Fruit fly (Drosophila melanogaster): ENCODE measurements around the gene Bdp1.

Bdp1 gene

DNA sequence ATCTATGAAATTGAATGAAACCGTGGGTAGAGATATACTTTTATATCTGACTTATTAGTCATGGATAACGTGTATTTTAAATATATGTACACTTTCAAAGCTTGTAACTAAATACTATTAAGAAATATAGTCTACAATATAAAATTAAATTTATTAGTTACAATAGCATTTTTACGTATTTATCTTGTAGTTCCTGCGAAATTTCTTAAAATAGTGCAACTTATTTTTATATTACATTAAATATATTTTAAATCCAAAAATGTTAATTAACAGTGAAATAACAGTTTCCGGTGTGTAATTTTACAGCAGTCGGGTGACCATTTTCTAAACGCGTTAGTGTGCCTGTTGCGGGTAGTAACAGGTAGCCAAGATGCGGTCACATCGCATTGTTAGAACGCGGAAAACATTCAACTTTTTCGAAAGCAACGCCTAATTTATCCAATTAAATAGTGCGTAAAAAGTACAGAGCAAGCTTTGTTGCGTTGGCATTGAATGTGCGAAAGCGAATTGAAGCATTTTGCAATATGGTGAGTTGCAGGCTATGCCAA, 25.0 kb upstream of the Bdp1 start, which contains the start of the genes CG10859 and CG7110:
TSS of gene CG10859 (minus strand) at position 51 of the 548 bp plus-strand sequence.
TSS of gene CG7110 (plus strand) at position 378 of the 548 bp plus-strand sequence.
- TF ChIP-seq HLH106 (tag; optimal IDR thresholded peaks at IDR 0.05): peak; percentile 20
- no peak for TF ChIP-seq N (GFP tag; optimal IDR thresholded peaks at IDR 0.05)
- no peak for TF ChIP-seq sv (GFP tag; optimal IDR thresholded peaks at IDR 0.05)
- peak; percentile 31 for TF ChIP-seq dmrt93B (GFP tag; optimal IDR thresholded peaks at IDR 0.05)
- peak; percentile 48 for TF ChIP-seq sage (GFP tag; optimal IDR thresholded peaks at IDR 0.05)
- peak; percentile 21 for TF ChIP-seq h (GFP tag; optimal IDR thresholded peaks at IDR 0.05)
- peak; percentile 38 for TF ChIP-seq rgr (GFP tag; optimal IDR thresholded peaks at IDR 0.05)
- TF ChIP-seq ey (GFP tag; optimal IDR thresholded peaks at IDR 0.05): no peak
- peak; percentile 21 for TF ChIP-seq Myc (optimal IDR thresholded peaks at IDR 0.05)
- TF ChIP-seq tai (GFP tag; optimal IDR thresholded peaks at IDR 0.05): no peak
- peak; percentile 62 for TF ChIP-seq Sp1 (GFP tag; optimal IDR thresholded peaks at IDR 0.05)
- peak in 1 of 2 experiments; percentile 0 for TF ChIP-seq foxo (GFP tag; optimal IDR thresholded peaks at IDR 0.05)
- peak; percentile 42 for TF ChIP-seq CG9705 (GFP tag; optimal IDR thresholded peaks at IDR 0.05)

DNA sequence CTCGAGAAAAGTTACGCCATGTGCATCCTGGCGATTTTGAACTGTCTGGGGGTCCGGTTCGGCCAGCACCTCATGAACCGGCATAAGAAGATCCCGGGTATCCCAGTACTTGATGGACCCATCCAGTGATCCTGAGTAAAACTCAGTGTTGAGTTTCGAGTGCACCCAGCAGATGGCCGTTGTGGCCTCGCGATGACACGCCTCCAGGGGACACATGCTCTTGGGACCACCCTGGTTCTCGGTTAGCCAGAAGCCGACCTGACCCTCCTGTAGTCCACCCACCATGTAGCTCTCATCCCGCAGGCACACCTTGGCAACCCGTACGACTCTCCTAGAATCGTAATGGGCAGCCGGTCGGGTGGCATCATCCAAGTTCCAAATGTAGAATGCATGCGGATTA, 23.7 kb upstream of the Bdp1 start:
- TF ChIP-seq dsf (GFP tag; optimal IDR thresholded peaks at IDR 0.05; ENCODE audit: borderline replicate concordance) (no peak), Sp1 (GFP tag; optimal IDR thresholded peaks at IDR 0.05) (no peak), pan (optimal IDR thresholded peaks at IDR 0.05) (no peak), tai (GFP tag; optimal IDR thresholded peaks at IDR 0.05) (no peak), dmrt93B (GFP tag; optimal IDR thresholded peaks at IDR 0.05) (no peak), Rel (GFP tag; optimal IDR thresholded peaks at IDR 0.05) (no peak), Rel (tag; optimal IDR thresholded peaks at IDR 0.05) (no peak), Mio (GFP tag; optimal IDR thresholded peaks at IDR 0.05) (no peak), Hr78 (GFP tag; optimal IDR thresholded peaks at IDR 0.05) (no peak), foxo (GFP tag; optimal IDR thresholded peaks at IDR 0.05) (no peak)

- TF ChIP-seq pan (optimal IDR thresholded peaks at IDR 0.05) (no peak), usp (GFP tag; optimal IDR thresholded peaks at IDR 0.05) (no peak), lola (GFP tag; optimal IDR thresholded peaks at IDR 0.05) (no peak), dl (GFP tag; optimal IDR thresholded peaks at IDR 0.05; ENCODE audit: insufficient read depth in 1 of 2, partially characterized antibody in 2 of 2) (no peak), ey (GFP tag; optimal IDR thresholded peaks at IDR 0.05) (no peak), sv (GFP tag; optimal IDR thresholded peaks at IDR 0.05) (no peak), Mio (GFP tag; optimal IDR thresholded peaks at IDR 0.05) (no peak), psq (GFP tag; optimal IDR thresholded peaks at IDR 0.05) (no peak), dmrt93B (GFP tag; optimal IDR thresholded peaks at IDR 0.05) (no peak), Hr78 (GFP tag; optimal IDR thresholded peaks at IDR 0.05) (no peak), CG9705 (GFP tag; optimal IDR thresholded peaks at IDR 0.05) (no peak), Dfd (GFP tag; optimal IDR thresholded peaks at IDR 0.05) (no peak), Abd-B (GFP tag; optimal IDR thresholded peaks at IDR 0.05) (no peak), fru (GFP tag; optimal IDR thresholded peaks at IDR 0.05) (no peak), Hnf4 (GFP tag; optimal IDR thresholded peaks at IDR 0.05) (no peak), OdsH (GFP tag; optimal IDR thresholded peaks at IDR 0.05) (no peak), dsf (GFP tag; optimal IDR thresholded peaks at IDR 0.05; ENCODE audit: borderline replicate concordance) (no peak)
Measured at dm6 chr2L:13396084-13396483, 22.4 kb upstream of the Bdp1 start, which contains the start of gene CG16957. CG16957 (minus strand) TSS chr2L:13396184.

dm6 chr2L:13394903-13395302, 21.2 kb upstream of the Bdp1 start, which contains the start of gene RpL24:
RpL24 (minus strand) TSS chr2L:13395131.
- TF ChIP-seq dsf (GFP tag; optimal IDR thresholded peaks at IDR 0.05; ENCODE audit: borderline replicate concordance): peak; percentile 27
- TF ChIP-seq CG9705 (GFP tag; optimal IDR thresholded peaks at IDR 0.05): peak; percentile 93
- TF ChIP-seq jim (GFP tag; optimal IDR thresholded peaks at IDR 0.05): no peak
- TF ChIP-seq psq (GFP tag; optimal IDR thresholded peaks at IDR 0.05): peak; percentile 74
- no peak for TF ChIP-seq Hr78 (GFP tag; optimal IDR thresholded peaks at IDR 0.05)
- peak; percentile 69 for TF ChIP-seq ey (GFP tag; optimal IDR thresholded peaks at IDR 0.05)
- peak; percentile 76 for TF ChIP-seq HLH106 (tag; optimal IDR thresholded peaks at IDR 0.05)
- TF ChIP-seq Hr83 (GFP tag; optimal IDR thresholded peaks at IDR 0.05; ENCODE audit: poor library complexity, severe bottlenecking): peak; percentile 92
- peak; percentile 75 for TF ChIP-seq Mio (GFP tag; optimal IDR thresholded peaks at IDR 0.05)
- peak; percentile 87 for TF ChIP-seq dmrt93B (GFP tag; optimal IDR thresholded peaks at IDR 0.05)
- no peak for TF ChIP-seq brk (GFP tag; optimal IDR thresholded peaks at IDR 0.05)
- TF ChIP-seq Rel (GFP tag; optimal IDR thresholded peaks at IDR 0.05): peak; percentile 61
- peak; percentile 69 for TF ChIP-seq Rel (tag; optimal IDR thresholded peaks at IDR 0.05)
- TF ChIP-seq Myc (optimal IDR thresholded peaks at IDR 0.05): peak; percentile 77
- TF ChIP-seq sage (GFP tag; optimal IDR thresholded peaks at IDR 0.05): peak; percentile 87
- peak; percentile 91 for TF ChIP-seq h (GFP tag; optimal IDR thresholded peaks at IDR 0.05)
- peak; percentile 91 for TF ChIP-seq Sp1 (GFP tag; optimal IDR thresholded peaks at IDR 0.05)
- TF ChIP-seq woc (GFP tag; optimal IDR thresholded peaks at IDR 0.05): peak; percentile 53
- no peak for TF ChIP-seq CrebA (GFP tag; optimal IDR thresholded peaks at IDR 0.05; ENCODE audit: borderline replicate concordance)
- peak; percentile 90 for TF ChIP-seq br (GFP tag; optimal IDR thresholded peaks at IDR 0.05)
- peak; percentile 96 for TF ChIP-seq rgr (GFP tag; optimal IDR thresholded peaks at IDR 0.05)
- peak; percentile 87 for TF ChIP-seq OdsH (GFP tag; optimal IDR thresholded peaks at IDR 0.05)
- TF ChIP-seq fru (GFP tag; optimal IDR thresholded peaks at IDR 0.05): peak; percentile 83
- TF ChIP-seq sv (GFP tag; optimal IDR thresholded peaks at IDR 0.05): peak; percentile 89
- no peak for TF ChIP-seq Dif (GFP tag; optimal IDR thresholded peaks at IDR 0.05; ENCODE audit: partially characterized antibody)
- peak; percentile 53 to 82 for TF ChIP-seq foxo (GFP tag; optimal IDR thresholded peaks at IDR 0.05)
- peak; percentile 63 for TF ChIP-seq CG32264 (GFP tag; optimal IDR thresholded peaks at IDR 0.05)
- TF ChIP-seq usp (GFP tag; optimal IDR thresholded peaks at IDR 0.05): no peak
